Worm (Caenorhabditis elegans): ENCODE measurements around the gene sri-9.

DNA sequence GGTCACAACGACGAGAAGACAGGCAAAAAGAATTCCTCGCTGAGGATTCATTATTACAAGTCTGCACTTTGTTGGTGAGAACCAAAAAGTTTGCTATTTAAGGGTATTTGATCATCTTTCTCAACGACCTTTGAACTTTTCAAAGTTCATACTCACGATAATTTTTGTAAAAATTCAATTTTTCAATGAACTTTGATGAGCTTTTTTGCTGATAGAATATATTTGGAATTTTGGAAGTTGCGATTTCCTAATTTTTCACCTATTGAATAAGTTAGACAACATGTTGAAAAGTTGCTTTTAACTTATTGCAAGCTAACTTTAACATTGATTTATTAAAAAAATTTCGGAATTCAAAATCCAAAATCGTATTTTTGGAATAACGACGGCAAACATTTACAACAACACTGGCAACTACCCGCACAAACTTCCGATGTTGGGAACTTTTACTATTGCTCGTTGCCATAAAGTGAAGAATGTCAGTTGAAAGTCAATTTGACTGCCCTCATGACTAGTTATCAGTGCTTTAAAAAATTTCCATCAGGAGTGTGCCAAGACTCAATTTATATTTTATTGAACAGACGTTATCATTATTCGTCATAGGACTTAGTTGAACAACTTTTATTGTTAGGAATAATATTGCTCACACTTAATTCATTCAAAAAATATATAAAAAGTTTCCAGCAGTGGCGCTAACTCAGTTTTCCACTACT, 21.5 kb downstream of the sri-9 start, which contains the start of the genes F49H6.8 and F49H6.5:
- TF ChIP-seq dao-5 (tag; optimal IDR thresholded peaks at IDR 0.05) (no peak), W03F9.2 (tag; optimal IDR thresholded peaks at IDR 0.05) (no peak), him-1 (tag; optimal IDR thresholded peaks at IDR 0.05) (no peak)

Data from whole organism, L4/young adult.